Fruit fly (Drosophila melanogaster) whole organism, prepupa: ENCODE results near the gene CG13058.

ENCODE experiments used
- CG3919 ChIP-seq: fragments of 200-800 bp; sonication (Bioruptor generic); optimal IDR thresholded peaks from 3 replicates; lab custom pipeline; 2016; ENCODE audit warnings: missing biosample characterization, missing genetic modification characterization
- Hr39 ChIP-seq: fragments of 200-800 bp; sonication (Bioruptor generic); optimal IDR thresholded peaks from 2 replicates; lab custom pipeline; 2016; ENCODE audit warnings: missing biosample characterization, missing genetic modification characterization
- Sox102F ChIP-seq: fragments of 200-800 bp; sonication (Bioruptor generic); optimal IDR thresholded peaks from 2 replicates; lab custom pipeline; 2016; ENCODE audit warnings: missing biosample characterization, mild to moderate bottlenecking, missing genetic modification characterization

- TF ChIP-seq Sox102F (GFP tag; lab: Kevin White, UChicago) (peak; percentile 12), CG3919 (GFP tag; lab: Kevin White, UChicago) (peak; percentile 55), Hr39 (GFP tag; lab: Kevin White, UChicago) (peak; percentile 29)
Measured at dm6 chr3L:16286258-16286657, 42.4 kb upstream of the CG13058 start.
